Worm (Caenorhabditis elegans) whole organism, midembryonic: ENCODE results near the gene ceh-23.

ENCODE experiments used
- T22C8.4 ChIP-seq: fragments of 200-800 bp; sonication (Bioruptor generic); IDR thresholded peaks from 2 replicates; pipeline ENCODE4 v1.3.6; 2022; ENCODE audit warnings: missing genetic modification characterization, missing compliant biosample characterization
- cog-1 ChIP-seq: sonication (generic microtip); optimal IDR thresholded peaks from 2 replicates; lab custom pipeline; 2016; ENCODE audit warnings: missing genetic modification characterization, missing compliant biosample characterization
- flt-1 ChIP-seq: fragments of 200-800 bp; sonication (Bioruptor generic); IDR thresholded peaks from 2 replicates; pipeline ENCODE4 v1.3.6; 2022; ENCODE audit warnings: missing genetic modification characterization, missing compliant biosample characterization
- klf-2 ChIP-seq: fragments of 200-800 bp; sonication (Bioruptor generic); conservative IDR thresholded peaks from 2 replicates; pipeline ENCODE4 v1.3.6; 2022; ENCODE audit warnings: missing genetic modification reagents, missing genetic modification characterization, missing compliant biosample characterization
- med-1 ChIP-seq: sonication (generic microtip); optimal IDR thresholded peaks from 2 replicates; lab custom pipeline; 2017; ENCODE audit warnings: missing genetic modification characterization, mild to moderate bottlenecking, missing compliant biosample characterization, antibody characterized with exemption, missing genetic modification reagents; ENCODE audit not compliant: insufficient read depth
- ref-1 ChIP-seq: fragments of 200-800 bp; sonication (Bioruptor generic); conservative IDR thresholded peaks from 2 replicates; pipeline ENCODE4 v1.3.6; 2022; ENCODE audit warnings: missing genetic modification reagents, missing genetic modification characterization, missing compliant biosample characterization
- tab-1 ChIP-seq: fragments of 200-800 bp; sonication (Bioruptor generic); IDR thresholded peaks from 2 replicates; pipeline ENCODE4 v1.3.6; 2022; ENCODE audit warnings: missing genetic modification characterization, missing compliant biosample characterization
- ztf-23 ChIP-seq: fragments of 200-800 bp; sonication (Bioruptor generic); IDR thresholded peaks from 2 replicates; pipeline ENCODE4 v1.3.6; 2022; ENCODE audit warnings: missing genetic modification reagents, missing genetic modification characterization, missing compliant biosample characterization
- ztf-29 ChIP-seq: fragments of 200-800 bp; sonication (Bioruptor generic); IDR thresholded peaks from 2 replicates; pipeline ENCODE4 v1.3.6; 2022; ENCODE audit warnings: missing genetic modification reagents, missing genetic modification characterization, missing compliant biosample characterization

DNA sequence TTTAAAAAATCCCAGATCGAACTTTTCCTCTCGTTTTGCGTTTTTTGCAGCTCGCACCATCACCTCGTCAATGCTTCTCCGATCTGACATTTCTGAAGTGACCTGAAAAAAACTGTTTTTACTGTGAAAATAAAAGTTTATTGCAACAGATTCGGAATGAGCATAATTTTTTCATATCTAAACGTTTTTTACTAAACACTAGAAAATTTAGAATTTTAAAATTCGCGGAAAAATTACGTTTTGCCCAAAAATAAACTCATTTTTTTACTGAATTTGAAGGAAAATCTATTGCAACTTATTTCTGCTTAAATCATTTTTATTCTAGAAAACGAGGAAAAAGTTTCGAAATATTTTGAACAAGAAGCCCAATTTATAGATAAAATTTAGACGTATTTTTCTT is 43.5 kb downstream of the ceh-23 start, which contains the start of gene ZK688.9:
- TF ChIP-seq flt-1 (GFP tag; lab: Robert Waterston, UW), result no peak
- TF ChIP-seq cog-1 (tag; lab: Kevin White, UChicago), result no peak
- TF ChIP-seq med-1, result no peak
- no peak for TF ChIP-seq T22C8.4 (GFP tag; lab: Robert Waterston, UW)
- no peak for TF ChIP-seq ztf-29 (GFP tag; lab: Robert Waterston, UW)
- TF ChIP-seq klf-2, result no peak
- TF ChIP-seq ztf-23 (GFP tag; lab: Robert Waterston, UW), result no peak
- TF ChIP-seq tab-1 (GFP tag; lab: Robert Waterston, UW), result no peak
- no peak for TF ChIP-seq ref-1 (GFP tag; lab: Robert Waterston, UW)
